Fruit fly (Drosophila melanogaster): ENCODE data around the gene Pif1B.

DNA sequence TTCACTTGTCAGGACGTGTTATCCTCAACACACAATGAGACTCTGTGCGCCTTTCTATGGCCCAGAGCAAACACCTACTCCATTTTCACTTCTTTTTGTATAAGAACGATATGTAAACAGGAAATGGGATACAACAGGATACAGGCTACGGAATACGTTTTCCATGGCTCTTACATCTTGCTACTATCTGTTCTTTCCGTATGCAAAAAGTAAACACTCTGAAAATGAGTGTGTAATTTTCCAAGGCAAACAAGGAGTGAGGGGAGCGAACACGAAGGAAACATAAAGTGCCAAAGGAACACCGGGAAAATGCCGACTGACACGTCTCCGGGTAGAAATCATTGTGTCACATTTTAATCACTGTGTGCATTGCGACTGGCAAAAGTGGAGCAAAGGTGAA lies 49.6 kb upstream of the Pif1B start:
- TF ChIP-seq CG8478 (optimal IDR thresholded peaks at IDR 0.05) (no peak), usp (GFP tag; optimal IDR thresholded peaks at IDR 0.05) (no peak), psq (optimal IDR thresholded peaks at IDR 0.05) (no peak), pan (optimal IDR thresholded peaks at IDR 0.05) (no peak)
